Fruit fly (Drosophila melanogaster) whole organism, adult: ENCODE results near the gene Aps.
A peak's percentile ranks its signal among the peaks of the same experiment; 100 is the strongest.

ENCODE experiments used
- CG11617 ChIP-seq: fragments of 200-800 bp; sonication (Bioruptor generic); optimal IDR thresholded peaks from 2 replicates; lab custom pipeline; 2017; ENCODE audit warnings: mild to moderate bottlenecking, missing biosample characterization, missing genetic modification reagents, missing genetic modification characterization
- CG12768 ChIP-seq: fragments of 200-800 bp; sonication (Bioruptor generic); optimal IDR thresholded peaks from 2 replicates; lab custom pipeline; 2017; ENCODE audit warnings: missing biosample characterization, missing genetic modification characterization, mild to moderate bottlenecking, moderate library complexity, missing genetic modification reagents
- CG14711 ChIP-seq: fragments of 200-800 bp; sonication (Bioruptor generic); optimal IDR thresholded peaks from 2 replicates; lab custom pipeline; 2018; ENCODE audit warnings: missing biosample characterization, mild to moderate bottlenecking, missing genetic modification characterization, moderate library complexity
- CG1620 ChIP-seq: fragments of 200-800 bp; sonication (Bioruptor generic); optimal IDR thresholded peaks from 2 replicates; lab custom pipeline; 2016; ENCODE audit warnings: missing biosample characterization, missing genetic modification characterization
- CG33017 ChIP-seq: fragments of 200-800 bp; sonication (Bioruptor generic); optimal IDR thresholded peaks from 2 replicates; lab custom pipeline; 2018; ENCODE audit warnings: missing biosample characterization, mild to moderate bottlenecking, missing genetic modification characterization, moderate library complexity
- CG5204 ChIP-seq: fragments of 200-800 bp; sonication (Bioruptor generic); optimal IDR thresholded peaks from 2 replicates; lab custom pipeline; 2016; ENCODE audit warnings: missing biosample characterization, missing genetic modification characterization
- CG7045 ChIP-seq: fragments of 200-800 bp; sonication (Bioruptor generic); optimal IDR thresholded peaks from 2 replicates; lab custom pipeline; 2017; ENCODE audit warnings: missing biosample characterization, mild to moderate bottlenecking, missing genetic modification characterization
- CG7101 ChIP-seq: fragments of 200-800 bp; sonication (Bioruptor generic); optimal IDR thresholded peaks from 2 replicates; lab custom pipeline; 2018; ENCODE audit warnings: missing biosample characterization, mild to moderate bottlenecking, missing genetic modification characterization, moderate library complexity
- Clk ChIP-seq: fragments of 200-800 bp; sonication (Bioruptor generic); optimal IDR thresholded peaks from 2 replicates; lab custom pipeline; 2017; ENCODE audit warnings: missing biosample characterization, missing genetic modification characterization
- Crg-1 ChIP-seq: fragments of 200-800 bp; sonication (Bioruptor generic); optimal IDR thresholded peaks from 2 replicates; lab custom pipeline; 2016; ENCODE audit warnings: missing biosample characterization, missing genetic modification characterization
- Hr96 ChIP-seq: fragments of 200-800 bp; sonication (Bioruptor generic); optimal IDR thresholded peaks from 2 replicates; lab custom pipeline; 2016; ENCODE audit warnings: missing biosample characterization, missing genetic modification characterization
- Mnt ChIP-seq: fragments of 200-800 bp; sonication (Bioruptor generic); optimal IDR thresholded peaks from 2 replicates; lab custom pipeline; 2016; ENCODE audit warnings: missing biosample characterization, mild to moderate bottlenecking, missing genetic modification characterization
- bab1 ChIP-seq: fragments of 200-800 bp; sonication (Bioruptor generic); optimal IDR thresholded peaks from 3 replicates; lab custom pipeline; 2019; ENCODE audit warnings: missing biosample characterization, mild to moderate bottlenecking, missing genetic modification characterization, moderate library complexity
- cic ChIP-seq: fragments of 200-800 bp; sonication (Bioruptor generic); optimal IDR thresholded peaks from 2 replicates; lab custom pipeline; 2017; ENCODE audit warnings: missing biosample characterization, mild to moderate bottlenecking, missing genetic modification characterization, moderate library complexity
- cnc ChIP-seq, 2 experiments: fragments of >200 bp; optimal IDR thresholded peaks; 2 replicates each; lab custom pipeline; 2017
- kay ChIP-seq: fragments of 200-800 bp; sonication (Bioruptor generic); peaks from one replicate; lab custom pipeline; 2016; ENCODE audit warnings: missing biosample characterization, missing genetic modification characterization, borderline replicate concordance
- ovo ChIP-seq: fragments of 200-800 bp; sonication (Bioruptor generic); optimal IDR thresholded peaks from 2 replicates; lab custom pipeline; 2016; ENCODE audit warnings: missing biosample characterization, missing genetic modification characterization
- pad ChIP-seq: fragments of 200-800 bp; sonication (Bioruptor generic); optimal IDR thresholded peaks from 3 replicates; lab custom pipeline; 2017; ENCODE audit warnings: missing biosample characterization, missing genetic modification characterization, mild to moderate bottlenecking, moderate library complexity, missing genetic modification reagents
- tj ChIP-seq: fragments of 200-800 bp; sonication (Bioruptor generic); optimal IDR thresholded peaks from 3 replicates; lab custom pipeline; 2017; ENCODE audit warnings: missing biosample characterization, mild to moderate bottlenecking, missing genetic modification characterization, moderate library complexity
- toe ChIP-seq: fragments of 200-800 bp; sonication (Bioruptor generic); optimal IDR thresholded peaks from 2 replicates; lab custom pipeline; 2016; ENCODE audit warnings: missing biosample characterization, missing genetic modification characterization

The Aps gene

dm6 chr3L:10897534-10898255 lies 1.2 kb downstream of the Aps start:
- TF ChIP-seq CG33017 (tag; lab: Kevin White, UChicago) = peak; percentile 41
- TF ChIP-seq CG7101 = no peak
- peak; percentile 73 for TF ChIP-seq cic (GFP tag; lab: Kevin White, UChicago)
- TF ChIP-seq Crg-1 (GFP tag; lab: Kevin White, UChicago) = no peak
- TF ChIP-seq pad (GFP tag; lab: Kevin White, UChicago) = peak; percentile 69

- no peak for TF ChIP-seq tj
- TF ChIP-seq CG11617 = no peak
- peak; percentile 6 for TF ChIP-seq pad (GFP tag; lab: Kevin White, UChicago)
- peak; percentile 70 for TF ChIP-seq Mnt (GFP tag; lab: Kevin White, UChicago)
- TF ChIP-seq Hr96 = peak; percentile 12
- TF ChIP-seq CG14711 (tag; lab: Kevin White, UChicago) = no peak
- TF ChIP-seq kay (GFP tag; lab: Kevin White, UChicago) = peak; percentile 73
- no peak for TF ChIP-seq ovo (GFP tag; lab: Kevin White, UChicago)
- no peak for TF ChIP-seq toe (GFP tag; lab: Kevin White, UChicago)
- no peak for TF ChIP-seq CG7101
- peak; percentile 98 for TF ChIP-seq cic (GFP tag; lab: Kevin White, UChicago)
- peak; percentile 12 for TF ChIP-seq CG7045 (GFP tag; lab: Kevin White, UChicago)
- no peak for TF ChIP-seq CG1620 (GFP tag; lab: Kevin White, UChicago)
Measured at dm6 chr3L:10896923-10897322, 2.0 kb downstream of the Aps start.

- TF ChIP-seq CG12768 (GFP tag; lab: Kevin White, UChicago) (no peak), CG5204 (no peak), CG33017 (tag; lab: Kevin White, UChicago) (no peak), CG1620 (GFP tag; lab: Kevin White, UChicago) (no peak), CG7101 (no peak), toe (GFP tag; lab: Kevin White, UChicago) (no peak), kay (GFP tag; lab: Kevin White, UChicago) (no peak), Mnt (GFP tag; lab: Kevin White, UChicago) (no peak)
Measured at dm6 chr3L:10894159-10894558, 4.8 kb downstream of the Aps start, which contains the start of gene Cpr67Fb. Gene Cpr67Fb (plus strand): TSS chr3L:10894173.

DNA sequence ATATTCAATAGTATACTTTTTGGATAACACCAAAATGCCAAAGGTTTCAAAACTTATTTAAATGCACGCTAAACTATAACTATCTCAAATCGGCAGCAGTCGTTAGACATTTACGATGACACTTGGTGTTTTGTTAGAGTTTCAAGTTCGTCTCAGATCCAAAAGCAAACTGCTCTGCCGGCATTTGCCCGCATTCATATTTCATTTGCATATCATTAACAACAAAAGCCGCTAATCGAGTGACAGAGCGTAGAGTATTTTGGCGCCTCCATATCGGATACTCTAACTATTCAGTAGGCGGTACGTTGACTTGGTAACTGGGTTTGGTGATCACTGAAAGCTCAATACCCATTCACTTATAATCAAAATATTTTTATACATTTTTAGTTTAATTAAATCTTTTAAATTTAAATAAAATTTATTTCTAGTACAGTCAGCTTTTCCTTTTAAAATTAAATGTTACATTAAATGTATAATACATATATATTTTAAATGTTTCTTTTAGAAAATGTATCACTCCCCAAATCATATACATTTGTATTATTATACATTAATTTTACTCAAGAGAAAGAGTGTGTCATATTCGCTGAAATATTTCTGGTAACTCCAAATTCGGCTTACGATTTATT lies 5.7 kb downstream of the Aps start:
- peak; percentile 70 for TF ChIP-seq kay (GFP tag; lab: Kevin White, UChicago)
- TF ChIP-seq bab1 (GFP tag; lab: Kevin White, UChicago) = no peak
- no peak for TF ChIP-seq CG1620 (GFP tag; lab: Kevin White, UChicago)

DNA sequence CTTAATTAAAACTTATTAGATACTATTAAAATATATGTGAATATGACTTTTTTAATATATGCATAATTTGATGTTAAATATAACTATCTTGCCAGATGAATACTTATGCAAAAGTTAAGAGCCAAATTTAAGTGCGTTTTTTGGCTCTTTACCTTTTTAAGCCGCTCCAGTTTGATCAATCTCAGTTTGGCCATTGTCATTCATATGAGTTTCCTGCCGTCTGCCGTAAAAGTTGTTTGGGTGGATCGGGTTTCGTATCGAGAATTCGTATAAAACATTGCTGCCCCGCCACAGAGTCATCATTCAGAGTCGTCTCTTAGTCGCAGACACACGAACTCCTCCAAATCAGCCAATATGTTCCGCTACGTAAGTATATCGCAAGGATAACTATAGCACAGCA lies 7.5 kb downstream of the Aps start, which contains the start of gene Cpr67Fa2:
Gene Cpr67Fa2 (plus strand): TSS at position 301 of the 400 bp plus-strand sequence.
- TF ChIP-seq Clk (no peak), cic (GFP tag; lab: Kevin White, UChicago) (no peak), CG7045 (GFP tag; lab: Kevin White, UChicago) (no peak)

- TF ChIP-seq Clk (no peak), CG11617 (no peak), toe (GFP tag; lab: Kevin White, UChicago) (no peak), tj (no peak), CG7045 (GFP tag; lab: Kevin White, UChicago) (no peak), CG33017 (tag; lab: Kevin White, UChicago) (no peak), cnc (optimal IDR thresholded peaks at IDR 0.05; lab: Kevin White, UChicago) (no peak)
Measured at dm6 chr3L:10889692-10890089, 9.2 kb downstream of the Aps start, which contains the start of gene Cpr67Fa1. Gene Cpr67Fa1 (plus strand): TSS chr3L:10889990.

DNA sequence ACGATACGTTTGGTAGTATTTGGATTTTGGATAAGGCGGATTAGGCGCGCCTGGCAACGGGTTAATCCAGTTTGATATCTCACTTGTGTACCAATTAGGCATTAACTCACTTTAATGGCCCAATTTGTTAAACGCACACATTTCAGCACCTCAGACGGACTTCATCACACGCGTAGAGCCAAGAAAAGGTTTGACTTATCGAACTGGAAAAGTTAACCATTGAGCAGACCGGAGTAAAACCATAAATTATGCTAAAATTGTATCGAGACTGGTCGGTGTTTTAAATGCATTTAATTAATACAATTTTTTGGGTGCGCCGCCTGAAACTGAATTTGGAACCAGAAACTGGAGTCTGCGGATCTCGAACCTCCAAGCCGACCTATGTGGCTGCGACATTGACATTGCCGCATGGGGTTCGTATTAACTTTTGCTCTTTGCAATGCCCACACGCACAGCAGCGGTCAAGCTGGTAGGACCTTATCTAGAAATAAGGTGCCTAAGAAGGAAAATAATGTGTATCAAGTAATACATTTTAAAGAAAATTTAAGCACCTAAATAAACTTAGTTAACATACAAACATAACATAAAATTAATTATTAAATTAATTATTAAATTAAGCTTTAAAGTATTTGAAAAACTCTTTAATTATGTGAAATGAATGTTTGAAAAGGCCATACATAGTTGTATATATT lies 9.8 kb downstream of the Aps start:
- no peak for TF ChIP-seq CG14711 (tag; lab: Kevin White, UChicago)
